Fruit fly (Drosophila melanogaster) whole organism, embryonic: ENCODE data around the gene mts.

Experiments
- Antp ChIP-seq: fragments of 200-800 bp; sonication (Bioruptor generic); optimal IDR thresholded peaks from 3 replicates; lab custom pipeline; 2016; ENCODE audit warnings: missing biosample characterization, missing genetic modification characterization
- Awh ChIP-seq: fragments of 200-800 bp; sonication (Bioruptor generic); IDR thresholded peaks from 2 replicates; pipeline ENCODE4, ENCODE4 v1.3.6; 2022; ENCODE audit warnings: missing biosample characterization, missing genetic modification characterization
- BEAF-32 ChIP-seq: fragments of 200-800 bp; sonication (Bioruptor generic); optimal IDR thresholded peaks from 3 replicates; lab custom pipeline; 2017; ENCODE audit warnings: missing biosample characterization, missing genetic modification characterization, mild to moderate bottlenecking, moderate library complexity, missing genetic modification reagents
- BtbVII ChIP-seq: fragments of 200-800 bp; sonication (Bioruptor generic); optimal IDR thresholded peaks from 3 replicates; lab custom pipeline; 2017; ENCODE audit warnings: missing biosample characterization, mild to moderate bottlenecking, missing genetic modification characterization
- C15 ChIP-seq: fragments of 200-800 bp; sonication (Bioruptor generic); IDR thresholded peaks from 3 replicates; pipeline ENCODE4 v1.3.6; 2022; ENCODE audit warnings: missing biosample characterization, missing genetic modification characterization
- CG1024 ChIP-seq: fragments of 200-800 bp; sonication (Bioruptor generic); IDR thresholded peaks from 2 replicates; pipeline ENCODE4 v1.3.6; 2022; ENCODE audit warnings: missing biosample characterization, missing genetic modification characterization
- CG10979 ChIP-seq: fragments of 200-800 bp; sonication (Bioruptor generic); optimal IDR thresholded peaks from 2 replicates; lab custom pipeline; 2018; ENCODE audit warnings: missing biosample characterization, mild to moderate bottlenecking, missing genetic modification characterization, moderate library complexity
- CG12659 ChIP-seq: fragments of 200-800 bp; sonication (Bioruptor generic); optimal IDR thresholded peaks from 3 replicates; lab custom pipeline; 2017; ENCODE audit warnings: mild to moderate bottlenecking, missing biosample characterization, missing genetic modification reagents, missing genetic modification characterization
- CG12744 ChIP-seq: fragments of 200-800 bp; sonication (Bioruptor generic); optimal IDR thresholded peaks from 2 replicates; lab custom pipeline; 2016; ENCODE audit warnings: missing biosample characterization, missing genetic modification characterization
- CG13894 ChIP-seq: fragments of 200-800 bp; sonication (Bioruptor generic); optimal IDR thresholded peaks from 3 replicates; lab custom pipeline; 2018; ENCODE audit warnings: missing biosample characterization, mild to moderate bottlenecking, missing genetic modification characterization, moderate library complexity
- CG14014 ChIP-seq: fragments of 200-800 bp; sonication (Bioruptor generic); IDR thresholded peaks from 2 replicates; pipeline ENCODE4 v1.3.6; 2022; ENCODE audit warnings: missing biosample characterization, missing genetic modification characterization
- CG15011 ChIP-seq: fragments of 200-800 bp; sonication (Bioruptor generic); optimal IDR thresholded peaks from 3 replicates; lab custom pipeline; 2018; ENCODE audit warnings: missing biosample characterization, mild to moderate bottlenecking, missing genetic modification characterization
- CG18764 ChIP-seq: fragments of 200-800 bp; sonication (Bioruptor generic); optimal IDR thresholded peaks from 3 replicates; lab custom pipeline; 2016; ENCODE audit warnings: missing biosample characterization, missing genetic modification characterization
- CG2712 ChIP-seq: fragments of 200-800 bp; optimal IDR thresholded peaks from 3 replicates; lab custom pipeline; 2019; ENCODE audit warnings: missing biosample characterization, mild to moderate bottlenecking, missing genetic modification characterization, moderate library complexity
- CG32532 ChIP-seq: fragments of 200-800 bp; sonication (Bioruptor generic); IDR thresholded peaks from 2 replicates; pipeline ENCODE4 v1.3.6; 2022; ENCODE audit warnings: missing biosample characterization, missing genetic modification characterization
- CG33557 ChIP-seq: fragments of 200-800 bp; sonication (Bioruptor generic); optimal IDR thresholded peaks from 2 replicates; lab custom pipeline; 2019; ENCODE audit warnings: missing biosample characterization, mild to moderate bottlenecking, missing genetic modification characterization, moderate library complexity
- CG5245 ChIP-seq: fragments of 200-800 bp; sonication (Bioruptor generic); optimal IDR thresholded peaks from 3 replicates; lab custom pipeline; 2016; ENCODE audit warnings: missing biosample characterization, missing genetic modification characterization
- CG7839 ChIP-seq: fragments of 200-800 bp; sonication (Bioruptor generic); optimal IDR thresholded peaks from 3 replicates; lab custom pipeline; 2018; ENCODE audit warnings: missing biosample characterization, mild to moderate bottlenecking, missing genetic modification characterization, moderate library complexity
- CG7987 ChIP-seq: fragments of 200-800 bp; sonication (Bioruptor generic); optimal IDR thresholded peaks from 2 replicates; lab custom pipeline; 2018; ENCODE audit warnings: missing biosample characterization, mild to moderate bottlenecking, missing genetic modification characterization, moderate library complexity
- CG8089 ChIP-seq: fragments of 200-800 bp; sonication (Bioruptor generic); optimal IDR thresholded peaks from 3 replicates; lab custom pipeline; 2016; ENCODE audit warnings: missing biosample characterization, missing genetic modification characterization
- CG9437 ChIP-seq: fragments of 200-800 bp; sonication (Bioruptor generic); optimal IDR thresholded peaks from 2 replicates; lab custom pipeline; 2018; ENCODE audit warnings: missing biosample characterization, mild to moderate bottlenecking, missing genetic modification characterization
- CG9817 ChIP-seq: fragments of 200-800 bp; sonication (Bioruptor generic); optimal IDR thresholded peaks from 2 replicates; lab custom pipeline; 2018; ENCODE audit warnings: missing biosample characterization, mild to moderate bottlenecking, missing genetic modification characterization, moderate library complexity
- E2f2 ChIP-seq: fragments of 200-800 bp; sonication (Bioruptor generic); IDR thresholded peaks from 2 replicates; pipeline ENCODE4 v1.3.6; 2022; ENCODE audit warnings: missing biosample characterization, missing genetic modification characterization
- ERR ChIP-seq: fragments of 200-800 bp; sonication (Bioruptor generic); optimal IDR thresholded peaks from 2 replicates; lab custom pipeline; 2016; ENCODE audit warnings: missing biosample characterization, missing genetic modification characterization
- Eip74EF ChIP-seq, 2 experiments: fragments of 200-800 bp in 1 of 2; fragments of >200 bp in 1 of 2; sonication (Bioruptor generic) in 1 of 2; optimal IDR thresholded peaks; 2 replicates each; lab custom pipeline; 2017 to 2019; ENCODE audit warnings: missing biosample characterization in 2 of 2, missing genetic modification characterization in 2 of 2, mild to moderate bottlenecking in 1 of 2, moderate library complexity in 1 of 2
- Fer3 ChIP-seq: fragments of 200-800 bp; sonication (Bioruptor generic); optimal IDR thresholded peaks from 2 replicates; lab custom pipeline; 2018; ENCODE audit warnings: missing biosample characterization, mild to moderate bottlenecking, missing genetic modification characterization, moderate library complexity
- H2.0 ChIP-seq: fragments of 200-800 bp; sonication (Bioruptor generic); IDR thresholded peaks from 2 replicates; pipeline ENCODE4 v1.3.6; 2022; ENCODE audit warnings: missing biosample characterization, missing genetic modification characterization
- HLH3B ChIP-seq: fragments of 200-800 bp; sonication (Bioruptor generic); IDR thresholded peaks from 2 replicates; pipeline ENCODE4 v1.3.6; 2022; ENCODE audit warnings: missing biosample characterization, missing genetic modification characterization
- Hand ChIP-seq: fragments of 200-800 bp; sonication (Bioruptor generic); optimal IDR thresholded peaks from 2 replicates; lab custom pipeline; 2017; ENCODE audit warnings: mild to moderate bottlenecking, missing biosample characterization, missing genetic modification reagents, missing genetic modification characterization
- Hr3 ChIP-seq: fragments of 200-800 bp; sonication (Bioruptor generic); optimal IDR thresholded peaks from 3 replicates; lab custom pipeline; 2016; ENCODE audit warnings: missing biosample characterization, missing genetic modification characterization
- Hsf ChIP-seq: fragments of 200-800 bp; sonication (Bioruptor generic); optimal IDR thresholded peaks from 3 replicates; lab custom pipeline; 2016; ENCODE audit warnings: missing biosample characterization, missing genetic modification characterization
- NC2α ChIP-seq: fragments of 200-800 bp; sonication (Bioruptor generic); optimal IDR thresholded peaks from 2 replicates; lab custom pipeline; 2016; ENCODE audit warnings: missing biosample characterization, missing genetic modification characterization
- Nf-YB ChIP-seq: fragments of 200-800 bp; sonication (Bioruptor generic); optimal IDR thresholded peaks from 3 replicates; lab custom pipeline; 2019; ENCODE audit warnings: missing biosample characterization, mild to moderate bottlenecking, missing genetic modification characterization, moderate library complexity
- Ravus ChIP-seq: fragments of 200-800 bp; sonication (Bioruptor generic); IDR thresholded peaks from 2 replicates; pipeline ENCODE4 v1.3.6; 2022; ENCODE audit warnings: missing biosample characterization, missing genetic modification characterization
- Sox100B ChIP-seq: fragments of 200-800 bp; sonication (Bioruptor generic); optimal IDR thresholded peaks from 3 replicates; lab custom pipeline; 2018; ENCODE audit warnings: missing biosample characterization, mild to moderate bottlenecking, missing genetic modification characterization
- aop ChIP-seq: fragments of 200-800 bp; sonication (Bioruptor generic); IDR thresholded peaks from 2 replicates; pipeline ENCODE4 v1.3.6; 2022; ENCODE audit warnings: missing biosample characterization, missing genetic modification characterization
- chinmo ChIP-seq: fragments of 200-800 bp; sonication (Bioruptor generic); IDR thresholded peaks from 4 replicates; pipeline ENCODE4 v1.3.6; 2022; ENCODE audit warnings: missing biosample characterization, missing genetic modification characterization; ENCODE audit not compliant: partially characterized antibody
- danr ChIP-seq: fragments of 200-800 bp; sonication (Bioruptor generic); IDR thresholded peaks from 2 replicates; pipeline ENCODE4 v1.3.6; 2022; ENCODE audit warnings: missing biosample characterization, missing genetic modification characterization
- dimm ChIP-seq: fragments of 200-800 bp; sonication (Bioruptor generic); IDR thresholded peaks from 2 replicates; pipeline ENCODE4 v1.3.6; 2022; ENCODE audit warnings: missing biosample characterization, missing genetic modification characterization
- ftz-f1 ChIP-seq: fragments of 200-800 bp; sonication (Bioruptor generic); optimal IDR thresholded peaks from 2 replicates; lab custom pipeline; 2016; ENCODE audit warnings: missing biosample characterization, missing genetic modification characterization
- gcm ChIP-seq: fragments of 200-800 bp; sonication (Bioruptor generic); optimal IDR thresholded peaks from 2 replicates; lab custom pipeline; 2019; ENCODE audit warnings: missing biosample characterization, mild to moderate bottlenecking, missing genetic modification characterization, moderate library complexity
- ham ChIP-seq: fragments of 200-800 bp; sonication (Bioruptor generic); IDR thresholded peaks from 2 replicates; pipeline ENCODE4 v1.3.6; 2022; ENCODE audit warnings: missing biosample characterization, missing genetic modification characterization
- jigr1 ChIP-seq: fragments of 200-800 bp; sonication (Bioruptor generic); IDR thresholded peaks from 3 replicates; pipeline ENCODE4 v1.3.6; 2022; ENCODE audit warnings: missing biosample characterization, missing genetic modification characterization
- nerfin-1 ChIP-seq: fragments of 200-800 bp; sonication (Bioruptor generic); optimal IDR thresholded peaks from 3 replicates; lab custom pipeline; 2019; ENCODE audit warnings: missing biosample characterization, mild to moderate bottlenecking, missing genetic modification characterization, moderate library complexity
- onecut ChIP-seq: fragments of 200-800 bp; sonication (Bioruptor generic); IDR thresholded peaks from 2 replicates; pipeline ENCODE4 v1.3.6; 2022; ENCODE audit warnings: missing biosample characterization, missing genetic modification characterization
- peb ChIP-seq: fragments of 200-800 bp; sonication (Bioruptor generic); IDR thresholded peaks from 2 replicates; pipeline ENCODE4 v1.3.6; 2022; ENCODE audit warnings: missing biosample characterization, missing genetic modification characterization
- tin ChIP-seq: fragments of 200-800 bp; sonication (Bioruptor generic); optimal IDR thresholded peaks from 3 replicates; lab custom pipeline; 2016; ENCODE audit warnings: missing biosample characterization, missing genetic modification characterization
- trem ChIP-seq: fragments of 200-800 bp; optimal IDR thresholded peaks from 3 replicates; lab custom pipeline; 2019; ENCODE audit warnings: missing biosample characterization, mild to moderate bottlenecking, missing genetic modification characterization, moderate library complexity
- wek ChIP-seq: fragments of 200-800 bp; sonication (Bioruptor generic); optimal IDR thresholded peaks from 3 replicates; lab custom pipeline; 2018; ENCODE audit warnings: missing biosample characterization, mild to moderate bottlenecking, missing genetic modification characterization, moderate library complexity
- z ChIP-seq: fragments of 200-800 bp; sonication (Bioruptor generic); IDR thresholded peaks from 3 replicates; pipeline ENCODE4 v1.3.6; 2022; ENCODE audit warnings: missing biosample characterization, missing genetic modification characterization

Gene mts

DNA sequence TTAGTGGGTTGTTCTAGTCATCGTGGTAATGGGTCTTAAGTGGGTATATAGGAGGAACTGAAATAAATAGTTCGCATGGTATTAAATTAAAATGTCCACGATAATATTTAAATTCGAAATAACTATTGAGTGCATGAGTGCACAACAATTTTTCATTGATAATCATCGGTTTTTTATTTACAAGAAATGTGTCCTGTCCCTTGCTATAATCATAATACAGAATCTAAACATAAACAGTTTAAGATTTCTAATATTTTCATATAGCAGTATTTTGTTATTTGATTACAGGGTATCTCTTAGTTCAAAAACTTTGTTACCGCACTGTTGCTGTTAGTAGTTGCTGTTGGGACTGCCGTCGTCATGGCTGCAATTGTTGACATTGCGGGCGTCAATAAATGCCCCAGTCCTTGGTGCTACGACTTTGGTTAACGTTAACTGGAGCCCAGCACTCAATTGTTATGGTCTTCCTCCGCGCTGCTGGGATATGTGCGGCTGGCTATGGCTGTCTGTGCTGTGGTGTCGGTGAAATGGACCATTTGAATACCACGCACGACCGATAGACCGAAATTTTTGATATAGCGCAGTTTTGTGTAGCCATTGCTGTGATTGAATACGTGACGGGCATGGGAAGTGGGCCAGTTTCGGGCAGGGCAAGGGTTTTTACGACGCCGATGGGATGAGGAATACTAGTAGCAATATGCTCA, 44.5 kb downstream of the mts start (continued):
- TF ChIP-seq nerfin-1 = no peak
- TF ChIP-seq wek (GFP tag; lab: Kevin White, UChicago) = no peak
- no peak for TF ChIP-seq CG5245
- no peak for TF ChIP-seq CG18764 (GFP tag; lab: Kevin White, UChicago)
- TF ChIP-seq gcm (GFP tag; lab: Kevin White, UChicago) = no peak
- no peak for TF ChIP-seq CG7987 (GFP tag; lab: Kevin White, UChicago)
- peak; percentile 42; the same call in 1 of the 2 replicates for TF ChIP-seq CG32532
- TF ChIP-seq danr = 0 out of 2 replicates have a peak, but pooled peaks have one; percentile 33
- TF ChIP-seq Sox100B = peak; percentile 44
- no peak for TF ChIP-seq CG1024 (GFP tag; lab: Robert Waterston, UW)
- no peak for TF ChIP-seq CG33557 (GFP tag; lab: Kevin White, UChicago)
- no peak for TF ChIP-seq aop (GFP tag; lab: Robert Waterston, UW)
- TF ChIP-seq BtbVII (GFP tag; lab: Kevin White, UChicago) = peak; percentile 57
- no peak for TF ChIP-seq dimm (GFP tag; lab: Robert Waterston, UW)
- peak; percentile 72 for TF ChIP-seq CG7839 (tag; lab: Kevin White, UChicago)
- no peak for TF ChIP-seq CG12744 (GFP tag; lab: Kevin White, UChicago)
- TF ChIP-seq tin (GFP tag; lab: Kevin White, UChicago) = peak; percentile 15
- TF ChIP-seq trem (tag; lab: Kevin White, UChicago) = no peak
- TF ChIP-seq Eip74EF (GFP tag; optimal IDR thresholded peaks at IDR 0.05; lab: Kevin White, UChicago) = no peak
- no peak for TF ChIP-seq jigr1 (GFP tag; lab: Robert Waterston, UW)
- no peak for TF ChIP-seq z (GFP tag; lab: Robert Waterston, UW)
- no peak for TF ChIP-seq ftz-f1
- TF ChIP-seq CG2712 = peak; percentile 52
- no peak for TF ChIP-seq Ravus (GFP tag; lab: Robert Waterston, UW)
- TF ChIP-seq Hsf (GFP tag; lab: Kevin White, UChicago) = peak; percentile 25
- no peak for TF ChIP-seq CG13894 (tag; lab: Kevin White, UChicago)
- TF ChIP-seq Fer3 (tag; lab: Kevin White, UChicago) = peak; percentile 49
- TF ChIP-seq CG8089 = no peak
- peak; percentile 17; the same call in 1 of the 2 replicates for TF ChIP-seq H2.0 (GFP tag; lab: Robert Waterston, UW)
- peak; percentile 0 for TF ChIP-seq Antp (GFP tag; lab: Kevin White, UChicago)
- 0 out of 4 replicates have a peak, but pooled peaks have one; percentile 34 for TF ChIP-seq chinmo (GFP tag; lab: Robert Waterston, UW)
- TF ChIP-seq E2f2 (GFP tag; lab: Robert Waterston, UW) = peak; percentile 11; the same call in 1 of the 2 replicates
- no peak for TF ChIP-seq NC2α (GFP tag; lab: Kevin White, UChicago)
- no peak for TF ChIP-seq Awh
- no peak for TF ChIP-seq BEAF-32 (GFP tag; lab: Kevin White, UChicago)
- peak; percentile 69 for TF ChIP-seq CG14014 (GFP tag; lab: Robert Waterston, UW)
- TF ChIP-seq Nf-YB (GFP tag; lab: Kevin White, UChicago) = peak; percentile 8
- peak; percentile 4 for TF ChIP-seq CG9437 (GFP tag; lab: Kevin White, UChicago)
- TF ChIP-seq Hr3 (GFP tag; lab: Kevin White, UChicago) = peak; percentile 42
- TF ChIP-seq C15 (GFP tag; lab: Robert Waterston, UW) = no peak
- TF ChIP-seq peb (GFP tag; lab: Robert Waterston, UW) = no peak
- no peak for TF ChIP-seq CG10979 (tag; lab: Kevin White, UChicago)
- TF ChIP-seq ham = no peak
- peak; percentile 32 for TF ChIP-seq CG12659 (GFP tag; lab: Kevin White, UChicago)
- TF ChIP-seq CG15011 (GFP tag; lab: Kevin White, UChicago) = peak; percentile 39
- TF ChIP-seq onecut (GFP tag; lab: Robert Waterston, UW) = no peak
- peak; percentile 66 for TF ChIP-seq Hand (GFP tag; lab: Kevin White, UChicago)
- TF ChIP-seq ERR (GFP tag; lab: Kevin White, UChicago) = no peak
- peak; percentile 18 for TF ChIP-seq CG9817 (tag; lab: Kevin White, UChicago)
- TF ChIP-seq HLH3B (GFP tag; lab: Robert Waterston, UW) = no peak
